Worm (Caenorhabditis elegans) whole organism, L4 larva: Measurements from ENCODE around the gene nlp-21.

Source experiments
- F37D6.2 ChIP-seq: sonication (generic microtip); optimal IDR thresholded peaks from 2 replicates; lab custom pipeline; 2016; ENCODE audit warnings: mild to moderate bottlenecking, missing genetic modification characterization, missing compliant biosample characterization
- Y5F2A.4 ChIP-seq: fragments of 200-800 bp; sonication (Bioruptor generic); optimal IDR thresholded peaks from 2 replicates; lab custom pipeline; 2018; ENCODE audit warnings: mild to moderate bottlenecking, missing genetic modification characterization, missing compliant biosample characterization
- aha-1 ChIP-seq: fragments of 150-350 bp; peaks from one replicate; lab custom pipeline; 2014; ENCODE audit warnings: missing biosample characterization, missing genetic modification characterization
- arid-1 ChIP-seq: fragments of 200-800 bp; sonication (Bioruptor generic); conservative IDR thresholded peaks from 2 replicates; pipeline ENCODE4 v1.3.6; 2022; ENCODE audit warnings: missing genetic modification reagents, missing genetic modification characterization, missing compliant biosample characterization
- attf-4 ChIP-seq: sonication (generic microtip); optimal IDR thresholded peaks from 3 replicates; lab custom pipeline; 2017; ENCODE audit warnings: missing biosample characterization, missing genetic modification characterization
- ces-1 ChIP-seq: fragments of 150-350 bp; sonication (generic microtip); optimal IDR thresholded peaks from 4 replicates; lab custom pipeline; 2014; ENCODE audit warnings: missing biosample characterization, missing genetic modification reagents, missing genetic modification characterization
- daf-16 ChIP-seq, 3 experiments: sonication (generic microtip); optimal IDR thresholded peaks; 2 replicates each; lab custom pipeline; 2016 to 2017; ENCODE audit warnings: missing genetic modification characterization in 3 of 3, missing genetic modification reagents in 3 of 3, mild to moderate bottlenecking in 2 of 3, missing compliant biosample characterization in 2 of 3, missing biosample characterization in 1 of 3, moderate library complexity in 1 of 3
- dve-1 ChIP-seq: sonication (generic microtip); optimal IDR thresholded peaks from 2 replicates; lab custom pipeline; 2017; ENCODE audit warnings: antibody characterized with exemption, mild to moderate bottlenecking, missing genetic modification characterization, missing compliant biosample characterization; ENCODE audit not compliant: insufficient read depth
- egl-43 ChIP-seq: fragments of 200-800 bp; sonication (Bioruptor generic); IDR thresholded peaks from 2 replicates; pipeline ENCODE4 v1.3.6; 2022; ENCODE audit warnings: missing genetic modification reagents, missing genetic modification characterization, missing compliant biosample characterization
- hlh-11 ChIP-seq: fragments of 200-800 bp; sonication (Bioruptor generic); optimal IDR thresholded peaks from 2 replicates; lab custom pipeline; 2018; ENCODE audit warnings: mild to moderate bottlenecking, missing genetic modification characterization, missing compliant biosample characterization
- hlh-30 ChIP-seq: sonication (generic microtip); optimal IDR thresholded peaks from 2 replicates; lab custom pipeline; 2017; ENCODE audit warnings: antibody characterized with exemption, mild to moderate bottlenecking, missing genetic modification characterization, missing compliant biosample characterization; ENCODE audit not compliant: insufficient read depth
- hmg-1.1 ChIP-seq: fragments of 200-800 bp; sonication (Bioruptor generic); IDR thresholded peaks from 2 replicates; pipeline ENCODE4 v1.3.6; 2022; ENCODE audit warnings: missing genetic modification reagents, missing genetic modification characterization, missing compliant biosample characterization
- jun-1 ChIP-seq: fragments of 150-350 bp; optimal IDR thresholded peaks from 2 replicates; lab custom pipeline; 2014; ENCODE audit warnings: missing biosample characterization, missing genetic modification reagents, missing genetic modification characterization
- lin-1 ChIP-seq: fragments of 200-800 bp; sonication (Bioruptor generic); IDR thresholded peaks from 2 replicates; pipeline ENCODE4 v1.3.6; 2022; ENCODE audit warnings: missing genetic modification reagents, missing genetic modification characterization, missing compliant biosample characterization
- lin-29 ChIP-seq: fragments of 200-800 bp; sonication (Bioruptor generic); IDR thresholded peaks from 2 replicates; pipeline ENCODE4 v1.3.6; 2022; ENCODE audit warnings: missing genetic modification reagents, missing genetic modification characterization, missing compliant biosample characterization
- lin-38 ChIP-seq: fragments of 200-800 bp; sonication (Bioruptor generic); IDR thresholded peaks from 2 replicates; pipeline ENCODE4 v1.3.6; 2022; ENCODE audit warnings: missing genetic modification reagents, missing genetic modification characterization, missing compliant biosample characterization
- lir-3 ChIP-seq: sonication (generic microtip); optimal IDR thresholded peaks from 2 replicates; lab custom pipeline; 2016; ENCODE audit warnings: mild to moderate bottlenecking, missing genetic modification characterization, missing compliant biosample characterization
- mxl-2 ChIP-seq: fragments of 200-800 bp; sonication (Bioruptor generic); conservative IDR thresholded peaks from 2 replicates; pipeline ENCODE4 v1.3.6; 2022; ENCODE audit warnings: missing genetic modification reagents, missing genetic modification characterization, missing compliant biosample characterization
- nhr-28 ChIP-seq: fragments of 150-350 bp; optimal IDR thresholded peaks from 2 replicates; lab custom pipeline; 2014; ENCODE audit warnings: missing biosample characterization, missing genetic modification characterization
- nhr-76 ChIP-seq: fragments of 150-350 bp; optimal IDR thresholded peaks from 2 replicates; lab custom pipeline; 2014; ENCODE audit warnings: missing biosample characterization, missing genetic modification characterization
- pha-4 ChIP-seq, 2 experiments: fragments of 150-350 bp in 1 of 2; fragments of 200-800 bp in 1 of 2; sonication (Bioruptor generic) in 1 of 2; IDR thresholded peaks in 1 of 2; optimal IDR thresholded peaks in 1 of 2; 2 replicates each; pipeline versions ENCODE4 v1.3.6 to Lab custom; 2014 to 2022; ENCODE audit warnings: missing genetic modification characterization in 2 of 2, missing genetic modification reagents in 2 of 2, missing biosample characterization in 1 of 2, missing compliant biosample characterization in 1 of 2
- php-3 ChIP-seq: fragments of 200-800 bp; sonication (Bioruptor generic); IDR thresholded peaks from 2 replicates; pipeline ENCODE4 v1.3.6; 2022; ENCODE audit warnings: missing genetic modification reagents, missing genetic modification characterization, missing compliant biosample characterization
- pqm-1 ChIP-seq: sonication (generic microtip); optimal IDR thresholded peaks from 2 replicates; lab custom pipeline; 2017; ENCODE audit warnings: missing biosample characterization, missing genetic modification characterization
- rbr-2 ChIP-seq: sonication (generic microtip); optimal IDR thresholded peaks from 2 replicates; lab custom pipeline; 2016; ENCODE audit warnings: missing genotype, missing genetic modification characterization, missing compliant biosample characterization
- saeg-2 ChIP-seq: fragments of 200-800 bp; sonication (Bioruptor generic); IDR thresholded peaks from 2 replicates; pipeline ENCODE4 v1.3.6; 2022; ENCODE audit warnings: missing genetic modification reagents, missing genetic modification characterization, missing compliant biosample characterization
- sdz-12 ChIP-seq: fragments of 200-800 bp; sonication (Bioruptor generic); optimal IDR thresholded peaks from 2 replicates; lab custom pipeline; 2018; ENCODE audit warnings: mild to moderate bottlenecking, missing genetic modification characterization, missing compliant biosample characterization
- set-16 ChIP-seq: fragments of 200-800 bp; sonication (Bioruptor generic); IDR thresholded peaks from 2 replicates; pipeline ENCODE4 v1.3.6; 2022; ENCODE audit warnings: missing genetic modification reagents, missing genetic modification characterization, missing compliant biosample characterization
- spr-1 ChIP-seq: sonication (generic microtip); optimal IDR thresholded peaks from 2 replicates; lab custom pipeline; 2016; ENCODE audit warnings: mild to moderate bottlenecking, missing genetic modification characterization, missing compliant biosample characterization
- spr-3 ChIP-seq: fragments of 200-800 bp; sonication (Bioruptor generic); optimal IDR thresholded peaks from 2 replicates; lab custom pipeline; 2018; ENCODE audit warnings: mild to moderate bottlenecking, missing genetic modification characterization, missing compliant biosample characterization
- tag-97 ChIP-seq: fragments of 200-800 bp; sonication (Bioruptor generic); IDR thresholded peaks from 2 replicates; pipeline ENCODE4 v1.3.6; 2022; ENCODE audit warnings: missing genetic modification characterization, missing compliant biosample characterization
- tra-1 ChIP-seq: fragments of 200-800 bp; sonication (Bioruptor generic); IDR thresholded peaks from 2 replicates; pipeline ENCODE4 v1.3.6; 2022; ENCODE audit warnings: missing genetic modification reagents, missing genetic modification characterization, missing compliant biosample characterization
- zfp-3 ChIP-seq: fragments of 200-800 bp; sonication (Bioruptor generic); conservative IDR thresholded peaks from 2 replicates; pipeline ENCODE4 v1.3.6; 2022; ENCODE audit warnings: missing genetic modification reagents, missing genetic modification characterization, missing compliant biosample characterization

Gene nlp-21

DNA sequence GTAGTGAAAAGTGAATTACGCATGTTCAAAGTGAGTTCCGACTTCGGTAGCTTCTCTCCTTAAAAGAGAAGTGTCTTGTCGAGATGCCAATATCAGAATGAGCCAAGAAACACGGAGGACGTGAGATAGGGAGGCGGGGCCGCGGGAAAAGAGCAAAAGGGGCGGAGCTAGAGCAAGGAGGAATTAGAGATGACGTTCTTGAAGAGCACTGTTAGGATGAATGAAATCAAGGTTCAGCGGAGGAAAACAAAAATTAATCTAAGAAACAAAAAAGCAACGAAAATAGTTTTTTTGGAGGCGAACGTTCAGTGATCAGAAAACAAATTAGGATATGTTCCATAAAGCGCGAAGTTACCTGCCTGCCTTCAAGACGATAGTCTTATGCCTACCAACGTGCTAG is at the start of gene nlp-21:
Gene nlp-21 (minus strand): TSS at position 101 of the 400 bp plus-strand sequence.
- no peak for TF ChIP-seq mxl-2
- no peak for TF ChIP-seq dve-1
- no peak for TF ChIP-seq tra-1 (GFP tag; lab: Robert Waterston, UW)
- no peak for TF ChIP-seq Y5F2A.4 (GFP tag; lab: Kevin White, UChicago)
- TF ChIP-seq saeg-2: no peak
- no peak for TF ChIP-seq rbr-2
- no peak for TF ChIP-seq jun-1 (tag; lab: Kevin White, UChicago)
- TF ChIP-seq F37D6.2 (tag; lab: Kevin White, UChicago): no peak

DNA sequence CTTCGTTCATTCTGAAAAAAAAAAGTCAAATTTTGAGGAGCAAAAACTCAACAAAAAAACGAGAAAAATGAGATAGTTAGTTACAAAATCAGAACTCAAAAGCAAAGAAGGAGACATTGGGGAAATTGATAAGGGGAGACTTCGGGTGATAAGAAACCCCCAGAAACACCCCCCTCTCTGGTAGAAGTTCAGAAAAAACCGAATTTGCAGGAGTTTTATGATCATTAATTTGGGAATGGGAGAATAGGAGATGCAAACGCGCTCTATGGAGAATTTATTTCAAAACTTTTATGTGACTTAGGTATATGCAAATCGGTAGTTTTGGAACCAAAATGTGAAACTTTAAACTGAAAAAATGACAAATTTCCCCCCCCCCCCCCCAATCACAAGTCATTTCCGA is 49.5 kb upstream of the nlp-21 start, which contains the start of gene sbp-1:
Gene sbp-1 (minus strand): TSS at position 11 of the 400 bp plus-strand sequence.
- peak; percentile 56 for TF ChIP-seq lin-38
- peak; percentile 56 for TF ChIP-seq nhr-28 (tag; lab: Kevin White, UChicago)
- TF ChIP-seq dve-1: peak; percentile 19
- TF ChIP-seq hlh-11: peak; percentile 0
- no peak for TF ChIP-seq hlh-30 (tag; lab: Kevin White, UChicago)
- TF ChIP-seq pqm-1 (tag; lab: Kevin White, UChicago): peak; percentile 77
- no peak for TF ChIP-seq daf-16 (GFP tag; optimal IDR thresholded peaks at IDR 0.05; lab: Kevin White, UChicago)
- peak; percentile 10 for TF ChIP-seq daf-16 (tag; optimal IDR thresholded peaks at IDR 0.05; lab: Kevin White, UChicago)
- no peak for TF ChIP-seq spr-1 (tag; lab: Kevin White, UChicago)

DNA sequence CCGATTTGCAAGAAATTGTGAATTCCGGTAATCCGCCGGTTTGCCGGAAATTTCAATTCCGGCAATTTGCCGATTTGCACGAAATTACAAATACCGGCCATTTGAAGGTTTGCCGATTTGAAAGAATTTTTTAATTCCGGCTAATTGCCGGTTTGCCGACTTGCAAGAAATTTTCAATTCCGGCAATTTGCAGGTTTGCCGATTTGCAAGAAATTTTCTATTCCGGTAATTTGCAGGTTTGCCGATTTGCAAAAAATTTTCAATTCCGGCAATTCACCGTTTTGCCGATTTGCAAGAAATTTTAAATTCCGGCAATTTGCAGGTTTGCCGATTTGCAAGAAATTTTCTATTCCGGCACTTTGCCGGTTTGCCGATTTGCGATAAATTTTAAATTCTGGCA is 41.8 kb upstream of the nlp-21 start:
- TF ChIP-seq egl-43 (0 out of 2 replicates have a peak, but pooled peaks have one; percentile 32), saeg-2 (0 out of 2 replicates have a peak, but pooled peaks have one; percentile 75), zfp-3 (GFP tag; lab: Robert Waterston, UW) (0 out of 2 replicates have a peak, but pooled peaks have one; percentile 37), lin-1 (GFP tag; lab: Robert Waterston, UW) (0 out of 2 replicates have a peak, but pooled peaks have one; percentile 8)

DNA sequence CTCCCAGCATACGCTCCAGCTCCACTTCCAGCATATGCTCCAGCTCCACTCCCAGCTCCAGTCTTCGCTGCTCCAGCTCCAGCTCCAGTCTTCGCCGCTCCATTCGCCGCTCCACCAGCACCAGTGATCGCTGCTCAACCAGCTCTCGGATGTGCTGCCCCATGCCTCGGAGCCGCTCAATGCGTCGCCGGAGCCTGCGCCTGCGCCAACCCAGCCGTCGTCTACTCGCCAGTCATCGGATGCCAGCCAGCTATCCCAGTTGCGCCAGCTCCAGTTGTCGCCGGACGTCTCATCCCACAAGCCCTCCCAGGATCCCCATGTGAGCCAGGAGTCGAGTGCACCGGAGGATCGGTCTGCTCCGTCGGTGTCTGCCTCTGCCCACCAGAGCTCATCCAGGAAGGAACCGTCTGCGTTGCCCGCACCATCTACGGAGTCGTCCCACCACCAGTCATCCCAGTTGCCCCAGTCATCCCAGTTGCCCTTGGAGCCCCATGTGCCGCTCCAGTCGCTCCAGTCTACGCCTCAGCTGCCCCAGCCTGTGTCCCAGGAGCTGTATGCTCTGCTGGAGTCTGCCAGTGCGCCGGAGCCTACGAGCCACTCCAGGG is 34.6 kb upstream of the nlp-21 start:
- TF ChIP-seq php-3 (GFP tag; lab: Robert Waterston, UW): no peak
- 0 out of 2 replicates have a peak, but pooled peaks have one; percentile 13 for TF ChIP-seq arid-1 (GFP tag; lab: Robert Waterston, UW)
- TF ChIP-seq pha-4 (GFP tag; IDR thresholded peaks at IDR 0.05; lab: Robert Waterston, UW): peak; percentile 6; the same call in 1 of the 2 replicates
- no peak for TF ChIP-seq pha-4 (tag; optimal IDR thresholded peaks at IDR 0.05; lab: Kevin White, UChicago)
- peak; percentile 98 for TF ChIP-seq set-16 (GFP tag; lab: Robert Waterston, UW)
- no peak for TF ChIP-seq lin-29 (GFP tag; lab: Robert Waterston, UW)
- peak; percentile 30 for TF ChIP-seq aha-1 (tag; lab: Kevin White, UChicago)
- TF ChIP-seq hmg-1.1 (GFP tag; lab: Robert Waterston, UW): no peak
- TF ChIP-seq attf-4 (tag; lab: Kevin White, UChicago): no peak
- TF ChIP-seq, all 104 proteins: peak for 4

DNA sequence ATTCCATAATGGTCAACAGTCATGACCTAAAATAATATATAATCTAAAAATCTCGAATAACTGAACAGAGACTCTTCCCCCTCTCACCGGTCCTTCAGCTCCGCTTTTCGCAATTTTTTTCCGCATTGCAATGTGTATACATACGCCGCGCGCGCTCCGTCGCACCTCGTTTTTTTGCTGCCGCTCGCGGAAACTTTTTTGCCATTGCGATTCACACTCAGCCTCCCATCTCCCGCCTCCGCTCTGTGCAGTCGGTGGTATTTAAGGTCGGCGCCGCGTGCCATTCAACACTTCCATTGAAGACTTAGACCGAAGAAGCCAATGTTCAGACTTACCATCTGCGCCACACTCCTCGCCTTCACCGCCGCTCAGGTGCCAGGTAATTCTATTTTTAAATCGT is 33.8 kb upstream of the nlp-21 start, which contains the start of gene idpc-1:
Gene idpc-1 (plus strand): TSS at position 301 of the 400 bp plus-strand sequence.
- no peak for TF ChIP-seq spr-3 (GFP tag; lab: Kevin White, UChicago)
- TF ChIP-seq sdz-12: no peak
- TF ChIP-seq nhr-76 (tag; lab: Kevin White, UChicago): no peak
- no peak for TF ChIP-seq lin-38
- no peak for TF ChIP-seq ces-1 (GFP tag; lab: Kevin White, UChicago)
- TF ChIP-seq tag-97 (GFP tag; lab: Robert Waterston, UW): no peak
- TF ChIP-seq pqm-1 (tag; lab: Kevin White, UChicago): no peak
- no peak for TF ChIP-seq lir-3 (tag; lab: Kevin White, UChicago)
- TF ChIP-seq, all 104 proteins: peak for 0
